Fruit fly (Drosophila melanogaster): ENCODE measurements around the gene CG5139.

- TF ChIP-seq CG8478 (optimal IDR thresholded peaks at IDR 0.05) (no peak), CTCF (optimal IDR thresholded peaks at IDR 0.05) (no peak)
Observed at dm6 chr2L:1164294-1164693, 34.8 kb downstream of the CG5139 start, which contains the start of gene IntS14.

Data from S2 (cell line).